Worm (Caenorhabditis elegans): ENCODE results near the gene F10C1.23.

DNA sequence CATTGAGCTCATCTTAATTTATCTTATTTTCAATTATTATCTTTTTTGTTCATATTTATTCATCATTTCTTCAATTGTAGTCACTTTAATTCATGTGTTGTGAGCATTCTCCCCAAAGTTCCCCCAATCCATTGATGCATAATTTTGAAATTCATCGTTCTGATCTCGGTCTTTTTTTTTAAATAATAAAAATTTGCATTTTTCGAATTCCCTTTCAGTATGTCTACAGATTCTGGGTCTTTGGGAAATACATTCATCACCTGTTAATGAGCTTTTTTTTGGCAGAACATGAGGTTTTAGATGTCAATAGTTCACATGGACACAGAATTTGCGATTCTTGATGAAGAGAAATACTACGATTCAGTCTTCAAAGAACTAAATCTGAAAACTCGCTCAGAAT, 38.0 kb upstream of the F10C1.23 start, which contains the start of gene damt-1:
- TF ChIP-seq ceh-9 (tag; optimal IDR thresholded peaks at IDR 0.05) (no peak), fkh-10 (GFP tag; optimal IDR thresholded peaks at IDR 0.05) (no peak), unc-39 (tag; optimal IDR thresholded peaks at IDR 0.05) (no peak), pha-4 (tag; optimal IDR thresholded peaks at IDR 0.05) (no peak), nhr-12 (tag; optimal IDR thresholded peaks at IDR 0.05) (no peak), nhr-77 (tag; optimal IDR thresholded peaks at IDR 0.05) (no peak), elt-1 (tag; optimal IDR thresholded peaks at IDR 0.05) (no peak), nhr-76 (tag; optimal IDR thresholded peaks at IDR 0.05) (no peak), hmg-11 (tag; optimal IDR thresholded peaks at IDR 0.05) (no peak), snpc-4 (tag; optimal IDR thresholded peaks at IDR 0.05) (no peak), ama-1 (optimal IDR thresholded peaks at IDR 0.05) (no peak)

Measured in whole organism, L3 larva.